Fruit fly (Drosophila melanogaster): Measurements from ENCODE around the gene CG7557.

dm6 chr3L:11480304-11480703 lies 35.3 kb downstream of the CG7557 start:
- TF ChIP-seq Hr38 (GFP tag; optimal IDR thresholded peaks at IDR 0.05) (no peak), CG6163 (GFP tag; IDR thresholded peaks at IDR 0.05) (no peak), CG6854 (GFP tag; optimal IDR thresholded peaks at IDR 0.05) (no peak), eg (GFP tag; IDR thresholded peaks at IDR 0.05) (no peak), vri (GFP tag; optimal IDR thresholded peaks at IDR 0.05) (no peak), pdm3 (GFP tag; optimal IDR thresholded peaks at IDR 0.05) (no peak), Ets96B (tag; optimal IDR thresholded peaks at IDR 0.05) (no peak), lz (GFP tag; optimal IDR thresholded peaks at IDR 0.05) (no peak), OdsH (GFP tag; optimal IDR thresholded peaks at IDR 0.05) (no peak), CG34406 (GFP tag; optimal IDR thresholded peaks at IDR 0.05) (no peak), Blimp-1 (GFP tag; optimal IDR thresholded peaks at IDR 0.05) (no peak), fd59A (GFP tag; optimal IDR thresholded peaks at IDR 0.05) (no peak), net (GFP tag; optimal IDR thresholded peaks at IDR 0.05) (no peak)

Data from whole organism, prepupa.